Fruit fly (Drosophila melanogaster) whole organism: ENCODE measurements around the gene Ddx56.

Experiments used
- CG8478 ChIP-seq: fragments of >200 bp; optimal IDR thresholded peaks from 2 replicates; lab custom pipeline; 2018; ENCODE audit warnings: inconsistent platforms
- Dll ChIP-seq: fragments of >200 bp; optimal IDR thresholded peaks from 2 replicates; lab custom pipeline; 2017

dm6 chrX:21339476-21339931 lies 48.2 kb downstream of the Ddx56 start, which contains the start of the genes tty and fliI:
- no peak for TF ChIP-seq Dll
- TF ChIP-seq CG8478 (lab: Kevin White, UChicago): no peak
